Fruit fly (Drosophila melanogaster): ENCODE data around the gene Wdr81.

Wdr81 gene

dm6 chr2L:12007331-12007791 is 13.4 kb downstream of the Wdr81 start (continued):
- TF ChIP-seq ro (GFP tag; IDR thresholded peaks at IDR 0.05) (no peak), vfl (GFP tag; optimal IDR thresholded peaks at IDR 0.05) (peak; percentile 23), Myb (GFP tag; optimal IDR thresholded peaks at IDR 0.05) (peak; percentile 89), CG8281 (tag; optimal IDR thresholded peaks at IDR 0.05) (no peak), CG10431 (GFP tag; optimal IDR thresholded peaks at IDR 0.05) (peak; percentile 85), wor (GFP tag; IDR thresholded peaks at IDR 0.05) (no peak), Sox100B (GFP tag; optimal IDR thresholded peaks at IDR 0.05) (peak; percentile 35), slou (GFP tag; optimal IDR thresholded peaks at IDR 0.05) (no peak), BEAF-32 (GFP tag; optimal IDR thresholded peaks at IDR 0.05) (peak; percentile 11), insv (GFP tag; optimal IDR thresholded peaks at IDR 0.05) (peak in 1 of 2 experiments; percentile 76), Bgb (GFP tag; IDR thresholded peaks at IDR 0.05; ENCODE audit: partially characterized antibody) (no peak), schlank (tag; optimal IDR thresholded peaks at IDR 0.05) (no peak), CG11085 (GFP tag; IDR thresholded peaks at IDR 0.05) (no peak), PHDP (tag; optimal IDR thresholded peaks at IDR 0.05) (peak; percentile 49), CG4854 (GFP tag; optimal IDR thresholded peaks at IDR 0.05) (no peak), ranshi (GFP tag; IDR thresholded peaks at IDR 0.05) (no peak), Asciz (GFP tag; optimal IDR thresholded peaks at IDR 0.05) (no peak), Mes4 (GFP tag; optimal IDR thresholded peaks at IDR 0.05) (peak; percentile 44), Kr (GFP tag; optimal IDR thresholded peaks at IDR 0.05) (peak; percentile 90), Six4 (GFP tag; optimal IDR thresholded peaks at IDR 0.05) (no peak), CG11093 (GFP tag; IDR thresholded peaks at IDR 0.05) (peak; percentile 58; the same call in 1 of the 3 replicates), Mrtf (GFP tag; IDR thresholded peaks at IDR 0.05) (no peak), CG13296 (GFP tag; optimal IDR thresholded peaks at IDR 0.05) (peak; percentile 60), crp (GFP tag; optimal IDR thresholded peaks at IDR 0.05) (no peak), Lim3 (GFP tag; IDR thresholded peaks at IDR 0.05) (no peak), fd102C (GFP tag; optimal IDR thresholded peaks at IDR 0.05) (peak; percentile 50), lilli (GFP tag; optimal IDR thresholded peaks at IDR 0.05) (no peak), CG11247 (GFP tag; IDR thresholded peaks at IDR 0.05) (no peak), NC2α (GFP tag; optimal IDR thresholded peaks at IDR 0.05) (peak; percentile 33), CG10209 (GFP tag; optimal IDR thresholded peaks at IDR 0.05) (peak; percentile 47), Eip74EF (GFP tag; optimal IDR thresholded peaks at IDR 0.05) (peak in 1 of 2 experiments; percentile 89), CG2712 (tag; optimal IDR thresholded peaks at IDR 0.05) (peak; percentile 66), slp2 (GFP tag; optimal IDR thresholded peaks at IDR 0.05) (no peak), twi (tag; optimal IDR thresholded peaks at IDR 0.05) (peak; percentile 60), Ssrp (tag; optimal IDR thresholded peaks at IDR 0.05) (no peak), CG13894 (tag; optimal IDR thresholded peaks at IDR 0.05) (peak; percentile 96), CG15601 (tag; optimal IDR thresholded peaks at IDR 0.05) (peak; percentile 93), CG30020 (tag; optimal IDR thresholded peaks at IDR 0.05) (no peak), tio (GFP tag; optimal IDR thresholded peaks at IDR 0.05) (no peak), hbn (GFP tag; IDR thresholded peaks at IDR 0.05; ENCODE audit: partially characterized antibody) (no peak), CG16813 (GFP tag; IDR thresholded peaks at IDR 0.05; ENCODE audit: partially characterized antibody) (no peak), CG7372 (GFP tag; IDR thresholded peaks at IDR 0.05) (no peak), CG32772 (GFP tag; IDR thresholded peaks at IDR 0.05) (no peak), CG2678 (tag; optimal IDR thresholded peaks at IDR 0.05) (peak; percentile 41), CG12155 (GFP tag; optimal IDR thresholded peaks at IDR 0.05) (peak; percentile 57), dysf (GFP tag; IDR thresholded peaks at IDR 0.05) (no peak), CG12659 (GFP tag; optimal IDR thresholded peaks at IDR 0.05) (peak; percentile 87), TFAM (GFP tag; optimal IDR thresholded peaks at IDR 0.05) (no peak), phol (tag; optimal IDR thresholded peaks at IDR 0.05) (peak; percentile 26), Gsc (GFP tag; IDR thresholded peaks at IDR 0.05) (no peak)
